ENCODE assay signal across 3 worm cellular contexts in the genomic region with DNA sequence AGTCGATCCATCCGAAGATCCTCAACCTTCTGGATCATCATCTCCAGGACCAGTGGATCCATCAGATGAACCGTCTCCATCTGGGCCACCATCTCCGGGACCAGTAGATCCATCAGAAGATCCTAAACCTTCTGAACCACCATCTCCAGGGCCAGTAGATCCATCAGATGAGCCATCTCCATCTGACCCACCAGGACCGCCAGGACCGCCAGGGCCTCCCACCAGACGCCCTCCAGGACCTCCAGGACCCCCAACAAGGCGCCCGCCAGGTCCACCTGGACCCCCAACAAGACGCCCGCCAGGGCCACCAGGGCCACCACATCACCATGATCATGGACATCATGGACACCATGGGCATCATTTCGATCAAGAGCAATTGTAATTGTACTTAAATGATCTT.
TF ChIP-seq lines count a peak whose summit lies in the region.

No protein-coding gene starts in this region.

TF ChIP-seq in whole organism, L4 larva, 104 proteins besides CTCF, POLR2A, EP300 and RAD21:
- TF ChIP-seq set-16 (GFP tag; IDR thresholded peaks at IDR 0.05; lab: Robert Waterston, UW): peak; percentile 95
- 0 out of 2 replicates have a peak, but pooled peaks have one; percentile 22 for TF ChIP-seq saeg-2 (GFP tag; IDR thresholded peaks at IDR 0.05; lab: Robert Waterston, UW)
- no peak for TF ChIP-seq tra-1 (GFP tag; IDR thresholded peaks at IDR 0.05; lab: Robert Waterston, UW)
- TF ChIP-seq zfp-2 (tag; optimal IDR thresholded peaks at IDR 0.05; lab: Kevin White, UChicago): no peak
- TF ChIP-seq aha-1 (tag; lab: Kevin White, UChicago): peak; percentile 87
- 0 out of 2 replicates have a peak, but pooled peaks have one; percentile 21 for TF ChIP-seq Y48G9A.11 (GFP tag; IDR thresholded peaks at IDR 0.05; lab: Robert Waterston, UW)
- TF ChIP-seq R02D3.7 (tag; optimal IDR thresholded peaks at IDR 0.05; lab: Kevin White, UChicago): no peak
- TF ChIP-seq egl-27 (tag; optimal IDR thresholded peaks at IDR 0.05; lab: Kevin White, UChicago): no peak

TF ChIP-seq in whole organism, late embryonic, 69 proteins besides CTCF, POLR2A, EP300 and RAD21:
- TF ChIP-seq pat-9 (tag; optimal IDR thresholded peaks at IDR 0.05; lab: Kevin White, UChicago) (no peak), hlh-6 (tag; optimal IDR thresholded peaks at IDR 0.05; lab: Kevin White, UChicago) (peak; percentile 21)

TF ChIP-seq in whole organism, young adult, 124 proteins besides CTCF, POLR2A, EP300 and RAD21:
- TF ChIP-seq somi-1 (GFP tag; optimal IDR thresholded peaks at IDR 0.05; lab: Kevin White, UChicago): no peak
- no peak for TF ChIP-seq pbrm-1 (GFP tag; IDR thresholded peaks at IDR 0.05; lab: Robert Waterston, UW)
- no peak for TF ChIP-seq F33H1.4 (GFP tag; IDR thresholded peaks at IDR 0.05; lab: Robert Waterston, UW)
- peak; percentile 88 for TF ChIP-seq zfh-2 (GFP tag; conservative IDR thresholded peaks at IDR 0.05; lab: Robert Waterston, UW)
- TF ChIP-seq ztf-26 (tag; optimal IDR thresholded peaks at IDR 0.05; lab: Kevin White, UChicago): no peak
- peak; percentile 86; the same call in 1 of the 2 replicates for TF ChIP-seq egrh-3 (GFP tag; IDR thresholded peaks at IDR 0.05; lab: Robert Waterston, UW)
